Worm (Caenorhabditis elegans): ENCODE data around the gene ham-3.

Gene ham-3

ce11 chrIII:10083242-10083641 is 37.3 kb upstream of the ham-3 start, which contains the start of gene T16H12.3 (continued):
- TF ChIP-seq snpc-3.4 (tag; optimal IDR thresholded peaks at IDR 0.05) = no peak
- TF ChIP-seq madf-6 (GFP tag; IDR thresholded peaks at IDR 0.05) = peak; percentile 38; the same call in 1 of the 2 replicates
- no peak for TF ChIP-seq bed-1 (GFP tag; IDR thresholded peaks at IDR 0.05)
- no peak for TF ChIP-seq xnd-1 (tag; optimal IDR thresholded peaks at IDR 0.05)
- no peak for TF ChIP-seq hsf-1 (GFP tag; IDR thresholded peaks at IDR 0.05)

ce11 chrIII:10085103-10085502 is 35.5 kb upstream of the ham-3 start, which contains the start of gene T16H12.13:
TSS of gene T16H12.13 (plus strand) at chrIII:10085403.
- TF ChIP-seq aptf-3 (GFP tag; IDR thresholded peaks at IDR 0.05) (no peak), pbrm-1 (GFP tag; IDR thresholded peaks at IDR 0.05) (no peak), lsl-1 (GFP tag; optimal IDR thresholded peaks at IDR 0.05) (no peak), madf-8 (GFP tag; conservative IDR thresholded peaks at IDR 0.05) (no peak), Y53G8AR.9 (GFP tag; conservative IDR thresholded peaks at IDR 0.05) (no peak), D2030.7 (GFP tag; IDR thresholded peaks at IDR 0.05) (no peak), tbp1 (GFP tag; optimal IDR thresholded peaks at IDR 0.05) (no peak), hsf-1 (GFP tag; IDR thresholded peaks at IDR 0.05) (no peak)

DNA sequence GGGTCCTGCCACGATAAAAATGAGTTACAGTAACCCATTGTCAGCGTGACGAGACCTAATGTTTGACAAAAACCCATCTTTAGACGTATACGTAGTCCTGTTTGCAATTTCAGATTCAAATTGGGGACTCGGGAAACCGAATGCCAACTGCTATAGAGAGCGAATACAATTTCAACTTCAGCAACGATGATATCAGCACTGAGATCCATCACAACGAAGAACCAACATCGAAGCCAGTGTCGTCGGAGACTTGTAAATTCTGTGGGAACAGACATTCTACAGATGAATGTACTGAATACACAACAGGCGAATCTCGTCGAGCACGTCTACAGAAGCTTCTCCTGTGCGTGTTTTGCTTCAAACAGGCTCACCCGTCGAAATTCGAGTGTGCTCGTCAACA is 35.0 kb upstream of the ham-3 start:
- TF ChIP-seq ztf-28 (GFP tag; IDR thresholded peaks at IDR 0.05) (0 out of 2 replicates have a peak, but pooled peaks have one; percentile 21), ceh-79 (tag; optimal IDR thresholded peaks at IDR 0.05) (no peak), unc-62 (GFP tag; optimal IDR thresholded peaks at IDR 0.05) (no peak), lag-1 (GFP tag; IDR thresholded peaks at IDR 0.05) (no peak), K12H6.12 (tag; optimal IDR thresholded peaks at IDR 0.05) (no peak), Y53F4B.3 (GFP tag; IDR thresholded peaks at IDR 0.05) (no peak), dox-1 (GFP tag; IDR thresholded peaks at IDR 0.05) (no peak), akir-1 (GFP tag; optimal IDR thresholded peaks at IDR 0.05) (no peak)

ce11 chrIII:10085983-10086382 is 34.6 kb upstream of the ham-3 start, which contains the start of gene T16H12.2:
TSS of gene T16H12.2 (plus strand) at chrIII:10086283.
- TF ChIP-seq nhr-179 (tag; optimal IDR thresholded peaks at IDR 0.05) (no peak), mxl-1 (tag; optimal IDR thresholded peaks at IDR 0.05) (no peak), F55B11.4 (tag; optimal IDR thresholded peaks at IDR 0.05; ENCODE audit: borderline replicate concordance, insufficient read depth) (no peak), mel-28 (tag; optimal IDR thresholded peaks at IDR 0.05; ENCODE audit: borderline replicate concordance) (no peak), pbrm-1 (GFP tag; IDR thresholded peaks at IDR 0.05) (no peak), B0035.1 (tag; optimal IDR thresholded peaks at IDR 0.05) (no peak), athp-1 (tag; optimal IDR thresholded peaks at IDR 0.05) (no peak)

DNA sequence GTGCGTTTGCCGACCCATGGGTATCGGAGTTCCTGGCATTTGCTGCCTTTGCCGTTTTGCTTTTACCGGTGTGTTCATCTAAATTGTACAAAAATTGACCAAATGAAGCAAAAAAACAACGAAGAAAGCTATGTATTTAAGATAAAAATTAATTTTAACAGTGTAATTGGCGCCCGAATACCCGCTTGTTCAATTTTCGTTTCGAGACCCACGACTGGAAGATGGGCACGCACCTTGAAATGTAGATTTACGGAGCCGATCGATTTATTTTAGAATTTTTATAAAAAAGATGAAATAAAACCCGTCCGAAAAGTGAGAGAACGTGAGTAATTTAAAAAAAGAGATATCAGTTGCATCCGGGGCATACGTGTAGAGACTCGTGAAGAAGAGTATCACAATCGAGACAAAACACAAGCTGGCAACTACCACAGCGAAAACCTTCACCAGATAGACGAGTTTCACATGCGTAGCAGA is 32.0 kb upstream of the ham-3 start, which contains the start of gene hal-2:
Gene hal-2, minus strand, starts transcription at position 424 of the 474 bp plus-strand sequence.
- no peak for TF ChIP-seq fkh-3 (tag; optimal IDR thresholded peaks at IDR 0.05)
- no peak for TF ChIP-seq let-526 (GFP tag; IDR thresholded peaks at IDR 0.05)
- TF ChIP-seq bed-2 (GFP tag; IDR thresholded peaks at IDR 0.05) = no peak
- TF ChIP-seq ztf-18 (tag; optimal IDR thresholded peaks at IDR 0.05) = no peak
- TF ChIP-seq Y95B8A.8 (GFP tag; IDR thresholded peaks at IDR 0.05) = no peak
- TF ChIP-seq nfya-2 (GFP tag; IDR thresholded peaks at IDR 0.05) = no peak
- no peak for TF ChIP-seq gei-17 (GFP tag; optimal IDR thresholded peaks at IDR 0.05)
- TF ChIP-seq ama-1 (optimal IDR thresholded peaks at IDR 0.05) = no peak
- no peak for TF ChIP-seq ama-1 (GFP tag; optimal IDR thresholded peaks at IDR 0.05)
- 0 out of 2 replicates have a peak, but pooled peaks have one; percentile 7 for TF ChIP-seq madf-8 (GFP tag; conservative IDR thresholded peaks at IDR 0.05)
- TF ChIP-seq ets-4 (GFP tag; optimal IDR thresholded peaks at IDR 0.05) = no peak
- no peak for TF ChIP-seq F57A8.1 (GFP tag; optimal IDR thresholded peaks at IDR 0.05)
- TF ChIP-seq mxl-1 (tag; optimal IDR thresholded peaks at IDR 0.05) = no peak
- peak; percentile 73 for TF ChIP-seq F33H1.4 (GFP tag; IDR thresholded peaks at IDR 0.05)
- peak; percentile 33; the same call in 1 of the 2 replicates for TF ChIP-seq madf-6 (GFP tag; IDR thresholded peaks at IDR 0.05)
- no peak for TF ChIP-seq ceh-79 (tag; optimal IDR thresholded peaks at IDR 0.05)
- TF ChIP-seq efl-1 (GFP tag; optimal IDR thresholded peaks at IDR 0.05) = peak; percentile 71
- peak; percentile 36 for TF ChIP-seq lsl-1 (GFP tag; optimal IDR thresholded peaks at IDR 0.05)
- TF ChIP-seq unc-62 (GFP tag; optimal IDR thresholded peaks at IDR 0.05) = no peak
- no peak for TF ChIP-seq tlf-1 (GFP tag; optimal IDR thresholded peaks at IDR 0.05)

Data from whole organism, young adult.